Worm (Caenorhabditis elegans) whole organism, L2 larva: ENCODE results near the gene srg-55.
"Not testable (repeated sequence)": the region's sequence is repeated elsewhere in the genome, so short reads cannot be mapped to it uniquely, and the experiment has no call there.

Experiments used
- dmd-4 ChIP-seq: sonication (generic microtip); optimal IDR thresholded peaks from 2 replicates; lab custom pipeline; 2017; ENCODE audit warnings: missing biosample characterization, missing genetic modification characterization
- unc-55 ChIP-seq: fragments of 150-350 bp; sonication (generic microtip); optimal IDR thresholded peaks from 3 replicates; lab custom pipeline; 2014; ENCODE audit warnings: missing biosample characterization, missing genetic modification reagents, missing genetic modification characterization

ce11 chrV:14876724-14877123 lies 51.4 kb downstream of the srg-55 start, which contains the start of gene ZC412.10:
- TF ChIP-seq unc-55; dmd-4 (tag; lab: Kevin White, UChicago): not testable (repeated sequence)
